Worm (Caenorhabditis elegans) whole organism, young adult: ENCODE results near the gene utp-20.
A peak's percentile ranks its signal among the peaks of the same experiment; 100 is the strongest.

Experiments
- B0019.2 ChIP-seq: fragments of 200-800 bp; sonication (Bioruptor generic); conservative IDR thresholded peaks from 2 replicates; pipeline ENCODE4 v1.3.6; 2022; ENCODE audit warnings: missing genetic modification reagents, missing genetic modification characterization, missing compliant biosample characterization
- B0035.1 ChIP-seq: sonication (generic microtip); optimal IDR thresholded peaks from 2 replicates; lab custom pipeline; 2016; ENCODE audit warnings: missing genetic modification characterization, mild to moderate bottlenecking, missing compliant biosample characterization, missing genotype, missing genetic modification reagents
- ZK185.1 ChIP-seq: sonication (generic microtip); optimal IDR thresholded peaks from 2 replicates; lab custom pipeline; 2016; ENCODE audit warnings: mild to moderate bottlenecking, missing genetic modification characterization, missing compliant biosample characterization; ENCODE audit not compliant: poor library complexity, severe bottlenecking
- ama-1 ChIP-seq, 3 experiments: fragments of 150-350 bp in 1 of 3; sonication (generic microtip) in 2 of 3; optimal IDR thresholded peaks; 2 replicates each; lab custom pipeline; 2014 to 2018; ENCODE audit warnings: missing biosample characterization in 2 of 3, missing genetic modification characterization in 2 of 3, missing genetic modification reagents in 2 of 3
- atf-7 ChIP-seq: sonication (generic microtip); optimal IDR thresholded peaks from 2 replicates; lab custom pipeline; 2017; ENCODE audit warnings: mild to moderate bottlenecking, missing genetic modification characterization, missing compliant biosample characterization
- attf-3 ChIP-seq: fragments of 200-800 bp; sonication (Bioruptor generic); conservative IDR thresholded peaks from 2 replicates; pipeline ENCODE4 v1.3.6; 2022; ENCODE audit warnings: missing genetic modification reagents, missing genetic modification characterization, missing compliant biosample characterization
- ccch-3 ChIP-seq: fragments of 200-800 bp; sonication (Bioruptor generic); optimal IDR thresholded peaks from 2 replicates; lab custom pipeline; 2018; ENCODE audit warnings: mild to moderate bottlenecking, missing genetic modification characterization, missing compliant biosample characterization
- ceh-100 ChIP-seq: fragments of 200-800 bp; sonication (Bioruptor generic); IDR thresholded peaks from 2 replicates; pipeline ENCODE4 v1.3.6; 2022; ENCODE audit warnings: missing genetic modification reagents, missing genetic modification characterization, missing compliant biosample characterization
- ceh-58 ChIP-seq: fragments of 200-800 bp; sonication (Bioruptor generic); IDR thresholded peaks from 2 replicates; pipeline ENCODE4 v1.3.6; 2022; ENCODE audit warnings: missing genetic modification characterization, missing compliant biosample characterization
- ceh-91 ChIP-seq: fragments of 200-800 bp; sonication (Bioruptor generic); IDR thresholded peaks from 2 replicates; pipeline ENCODE4 v1.3.6; 2022; ENCODE audit warnings: missing genetic modification reagents, missing genetic modification characterization, missing compliant biosample characterization
- die-1 ChIP-seq: sonication (generic microtip); optimal IDR thresholded peaks from 2 replicates; lab custom pipeline; 2016; ENCODE audit warnings: missing genotype, mild to moderate bottlenecking, missing genetic modification characterization, missing compliant biosample characterization
- dox-1 ChIP-seq: fragments of 200-800 bp; sonication (Bioruptor generic); IDR thresholded peaks from 2 replicates; pipeline ENCODE4 v1.3.6; 2022; ENCODE audit warnings: missing genetic modification reagents, missing genetic modification characterization, missing compliant biosample characterization
- egl-44 ChIP-seq: fragments of 200-800 bp; sonication (Bioruptor generic); IDR thresholded peaks from 2 replicates; pipeline ENCODE4 v1.3.6; 2022; ENCODE audit warnings: missing genetic modification reagents, missing genetic modification characterization, missing compliant biosample characterization
- ekl-4 ChIP-seq: fragments of 200-800 bp; sonication (Bioruptor generic); IDR thresholded peaks from 2 replicates; pipeline ENCODE4 v1.3.6; 2022; ENCODE audit warnings: missing genetic modification reagents, missing genetic modification characterization, missing compliant biosample characterization
- ets-4 ChIP-seq: fragments of 200-800 bp; sonication (Bioruptor generic); optimal IDR thresholded peaks from 2 replicates; lab custom pipeline; 2018; ENCODE audit warnings: mild to moderate bottlenecking, missing genetic modification characterization, missing compliant biosample characterization
- fkh-3 ChIP-seq: sonication (generic microtip); optimal IDR thresholded peaks from 2 replicates; lab custom pipeline; 2016; ENCODE audit warnings: mild to moderate bottlenecking, missing genetic modification characterization, missing compliant biosample characterization
- hmg-1.2 ChIP-seq: fragments of 200-800 bp; sonication (Bioruptor generic); IDR thresholded peaks from 2 replicates; pipeline ENCODE4 v1.3.6; 2022; ENCODE audit warnings: missing genetic modification reagents, missing genetic modification characterization, missing compliant biosample characterization
- hmg-20 ChIP-seq: fragments of 200-800 bp; sonication (Bioruptor generic); IDR thresholded peaks from 2 replicates; pipeline ENCODE4 v1.3.6; 2022; ENCODE audit warnings: missing genetic modification reagents, missing genetic modification characterization, missing compliant biosample characterization
- hsf-1 ChIP-seq: fragments of 200-800 bp; sonication (Bioruptor generic); IDR thresholded peaks from 2 replicates; pipeline ENCODE4 v1.3.6; 2022; ENCODE audit warnings: missing genetic modification reagents, missing genetic modification characterization, missing compliant biosample characterization
- let-526 ChIP-seq: fragments of 200-800 bp; sonication (Bioruptor generic); IDR thresholded peaks from 2 replicates; pipeline ENCODE4 v1.3.6; 2022; ENCODE audit warnings: missing genetic modification reagents, missing genetic modification characterization, missing compliant biosample characterization
- let-607 ChIP-seq, 2 experiments: fragments of 200-800 bp in 1 of 2; sonication (Bioruptor generic) in 1 of 2; sonication (generic microtip) in 1 of 2; optimal IDR thresholded peaks; 2 replicates each; lab custom pipeline; 2016 to 2018; ENCODE audit warnings: mild to moderate bottlenecking in 2 of 2, missing compliant biosample characterization in 2 of 2, missing genetic modification characterization in 2 of 2, moderate library complexity in 2 of 2, missing genotype in 1 of 2
- lin-26 ChIP-seq: fragments of 200-800 bp; sonication (Bioruptor generic); IDR thresholded peaks from 2 replicates; pipeline ENCODE4 v1.3.6; 2022; ENCODE audit warnings: missing genetic modification reagents, missing genetic modification characterization, missing compliant biosample characterization
- lin-54 ChIP-seq: fragments of 200-800 bp; sonication (Bioruptor generic); optimal IDR thresholded peaks from 2 replicates; lab custom pipeline; 2018; ENCODE audit warnings: mild to moderate bottlenecking, missing genetic modification characterization, missing compliant biosample characterization
- madf-3 ChIP-seq: fragments of 200-800 bp; sonication (Bioruptor generic); IDR thresholded peaks from 2 replicates; pipeline ENCODE4 v1.3.6; 2022; ENCODE audit warnings: missing genetic modification reagents, missing genetic modification characterization, missing compliant biosample characterization
- nfya-1 ChIP-seq: sonication (generic microtip); optimal IDR thresholded peaks from 2 replicates; lab custom pipeline; 2017; ENCODE audit warnings: antibody characterized with exemption, missing compliant biosample characterization, missing genetic modification characterization, borderline replicate concordance; ENCODE audit not compliant: insufficient read depth
- nfya-2 ChIP-seq: fragments of 200-800 bp; sonication (Bioruptor generic); IDR thresholded peaks from 2 replicates; pipeline ENCODE4 v1.3.6; 2022; ENCODE audit warnings: missing genetic modification reagents, missing genetic modification characterization, missing compliant biosample characterization
- nhr-179 ChIP-seq: sonication (generic microtip); optimal IDR thresholded peaks from 2 replicates; lab custom pipeline; 2016; ENCODE audit warnings: mild to moderate bottlenecking, missing genetic modification characterization, missing compliant biosample characterization
- nhr-80 ChIP-seq: sonication (generic microtip); optimal IDR thresholded peaks from 2 replicates; lab custom pipeline; 2016; ENCODE audit warnings: missing genetic modification characterization, missing compliant biosample characterization
- nhr-90 ChIP-seq: sonication (generic microtip); optimal IDR thresholded peaks from 2 replicates; lab custom pipeline; 2016; ENCODE audit warnings: missing genotype, mild to moderate bottlenecking, missing genetic modification characterization, missing compliant biosample characterization
- rec-8 ChIP-seq, 2 experiments: sonication (generic microtip); optimal IDR thresholded peaks; 2 replicates each; lab custom pipeline; 2016; ENCODE audit warnings: mild to moderate bottlenecking in 2 of 2, missing genetic modification characterization in 2 of 2, missing genetic modification reagents in 2 of 2, missing genotype in 2 of 2, missing biosample characterization in 1 of 2, missing compliant biosample characterization in 1 of 2, moderate library complexity in 1 of 2
- snpc-1.3 ChIP-seq: sonication (generic microtip); optimal IDR thresholded peaks from 2 replicates; lab custom pipeline; 2017; ENCODE audit warnings: missing genetic modification characterization, mild to moderate bottlenecking, missing compliant biosample characterization, antibody characterized with exemption, moderate library complexity, missing genotype, missing genetic modification reagents; ENCODE audit not compliant: insufficient read depth
- snpc-3.4 ChIP-seq: sonication (generic microtip); optimal IDR thresholded peaks from 2 replicates; lab custom pipeline; 2017; ENCODE audit warnings: missing genetic modification characterization, mild to moderate bottlenecking, missing compliant biosample characterization, antibody characterized with exemption, moderate library complexity, missing genotype, missing genetic modification reagents
- somi-1 ChIP-seq: fragments of 200-800 bp; sonication (Bioruptor generic); optimal IDR thresholded peaks from 2 replicates; lab custom pipeline; 2018; ENCODE audit warnings: mild to moderate bottlenecking, missing genetic modification characterization, missing compliant biosample characterization
- tbp1 ChIP-seq: fragments of 200-800 bp; sonication (Bioruptor generic); optimal IDR thresholded peaks from 2 replicates; lab custom pipeline; 2018; ENCODE audit warnings: mild to moderate bottlenecking, missing genetic modification characterization, missing compliant biosample characterization
- unc-130 ChIP-seq: sonication (generic microtip); optimal IDR thresholded peaks from 2 replicates; lab custom pipeline; 2016; ENCODE audit warnings: missing genetic modification reagents, missing genetic modification characterization, missing compliant biosample characterization
- zfh-2 ChIP-seq: fragments of 200-800 bp; sonication (Bioruptor generic); conservative IDR thresholded peaks from 2 replicates; pipeline ENCODE4 v1.3.6; 2022; ENCODE audit warnings: missing genetic modification reagents, missing genetic modification characterization, missing compliant biosample characterization
- ztf-18 ChIP-seq: sonication (generic microtip); optimal IDR thresholded peaks from 2 replicates; lab custom pipeline; 2016; ENCODE audit warnings: missing genotype, mild to moderate bottlenecking, missing genetic modification characterization, missing compliant biosample characterization
- ztf-22 ChIP-seq: fragments of 200-800 bp; sonication (Bioruptor generic); optimal IDR thresholded peaks from 2 replicates; lab custom pipeline; 2018; ENCODE audit warnings: mild to moderate bottlenecking, missing genetic modification characterization, moderate library complexity, missing compliant biosample characterization
- ztf-26 ChIP-seq: sonication (generic microtip); optimal IDR thresholded peaks from 2 replicates; lab custom pipeline; 2017; ENCODE audit warnings: missing genetic modification characterization, missing compliant biosample characterization

utp-20 gene

ce11 chrII:6519703-6520102 lies 16.5 kb upstream of the utp-20 start (continued):
- peak; percentile 23; the same call in 1 of the 2 replicates for TF ChIP-seq hmg-1.2 (GFP tag; lab: Robert Waterston, UW)
- TF ChIP-seq lin-54: peak; percentile 39

ce11 chrII:6520103-6520502 lies 16.1 kb upstream of the utp-20 start:
- no peak for TF ChIP-seq ceh-91 (GFP tag; lab: Robert Waterston, UW)
- TF ChIP-seq nhr-80 (tag; lab: Kevin White, UChicago): peak; percentile 68
- no peak for TF ChIP-seq fkh-3 (tag; lab: Kevin White, UChicago)
- no peak for TF ChIP-seq nfya-1

DNA sequence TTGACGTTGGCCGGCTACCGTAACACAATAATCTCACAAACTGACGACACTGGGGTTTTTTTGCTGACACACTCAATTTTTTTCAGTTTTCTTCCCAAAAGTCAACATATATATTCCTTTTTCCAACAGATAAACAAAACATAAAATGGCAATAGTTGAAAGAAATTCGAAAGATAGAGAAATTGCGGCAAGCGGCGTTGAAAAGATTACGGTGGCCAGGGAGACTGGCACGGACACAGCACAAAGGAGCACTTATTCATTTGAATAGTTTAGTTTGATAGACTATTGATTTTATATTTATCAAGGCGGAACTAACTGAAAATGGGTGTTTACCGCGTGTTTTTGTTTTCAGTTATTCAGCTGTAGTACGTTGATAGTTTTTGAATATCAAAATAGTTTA lies 14.9 kb upstream of the utp-20 start, which contains the start of gene toe-2:
toe-2 (minus strand) TSS at position 70 of the 400 bp plus-strand sequence.
- TF ChIP-seq unc-130 (no peak), rec-8 (tag; optimal IDR thresholded peaks at IDR 0.05; lab: Kevin White, UChicago) (no peak), B0035.1 (tag; lab: Kevin White, UChicago) (no peak), nhr-179 (tag; lab: Kevin White, UChicago) (no peak), tbp1 (GFP tag; lab: Kevin White, UChicago) (no peak), ztf-18 (tag; lab: Kevin White, UChicago) (no peak), somi-1 (GFP tag; lab: Kevin White, UChicago) (no peak), snpc-3.4 (tag; lab: Kevin White, UChicago) (no peak), B0019.2 (no peak), ztf-26 (no peak), attf-3 (GFP tag; lab: Robert Waterston, UW) (no peak), atf-7 (no peak), ceh-58 (GFP tag; lab: Robert Waterston, UW) (no peak), nfya-2 (GFP tag; lab: Robert Waterston, UW) (no peak), ccch-3 (no peak), ets-4 (GFP tag; lab: Kevin White, UChicago) (no peak)

ce11 chrII:6522622-6523254 lies 13.4 kb upstream of the utp-20 start:
- no peak for TF ChIP-seq zfh-2 (GFP tag; lab: Robert Waterston, UW)
- TF ChIP-seq nfya-1: no peak
- no peak for TF ChIP-seq ztf-22 (GFP tag; lab: Kevin White, UChicago)
- TF ChIP-seq ekl-4 (GFP tag; lab: Robert Waterston, UW): no peak
- TF ChIP-seq snpc-1.3: no peak
- TF ChIP-seq dox-1: no peak
- peak; percentile 10 for TF ChIP-seq nhr-80 (tag; lab: Kevin White, UChicago)
- TF ChIP-seq let-526 (GFP tag; lab: Robert Waterston, UW): no peak
- TF ChIP-seq nhr-90 (tag; lab: Kevin White, UChicago): peak; percentile 0
- no peak for TF ChIP-seq hmg-20 (GFP tag; lab: Robert Waterston, UW)
- TF ChIP-seq madf-3: no peak
- TF ChIP-seq hsf-1: no peak
- no peak for TF ChIP-seq let-607 (tag; optimal IDR thresholded peaks at IDR 0.05; lab: Kevin White, UChicago)
- no peak for TF ChIP-seq ceh-100 (GFP tag; lab: Robert Waterston, UW)
- TF ChIP-seq lin-26: 0 out of 2 replicates have a peak, but pooled peaks have one; percentile 29
- TF ChIP-seq ZK185.1 (tag; lab: Kevin White, UChicago): no peak
- no peak for TF ChIP-seq ama-1 (optimal IDR thresholded peaks at IDR 0.05; lab: Kevin White, UChicago)
- TF ChIP-seq ama-1 (GFP tag; optimal IDR thresholded peaks at IDR 0.05; lab: Kevin White, UChicago): no peak
- TF ChIP-seq egl-44 (GFP tag; lab: Robert Waterston, UW): 0 out of 2 replicates have a peak, but pooled peaks have one; percentile 30
- peak; percentile 10 for TF ChIP-seq die-1 (tag; lab: Kevin White, UChicago)
